Fruit fly (Drosophila melanogaster): ENCODE results near the gene Graf.

Gene Graf

DNA sequence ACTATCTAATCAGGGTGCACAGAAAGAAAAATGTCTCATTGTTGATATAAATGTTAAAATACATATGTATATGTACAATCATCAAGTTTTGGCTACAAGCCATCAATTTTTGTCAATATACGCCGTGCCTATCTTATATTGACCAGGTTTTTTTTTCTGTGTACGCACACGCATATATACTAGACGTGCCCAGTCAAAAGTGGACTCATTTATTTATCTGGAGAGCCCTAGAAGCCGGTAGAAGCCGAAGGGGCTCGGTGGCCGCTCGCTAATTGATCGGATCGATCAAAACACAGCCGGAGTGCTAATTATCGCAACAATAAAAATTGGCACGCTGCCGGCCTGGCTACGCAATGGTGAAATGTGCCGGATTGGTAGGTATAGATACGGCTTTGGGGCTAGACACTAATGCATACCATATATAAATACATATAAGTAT lies 20.2 kb downstream of the Graf start (continued):
- TF ChIP-seq gt (GFP tag; IDR thresholded peaks at IDR 0.05) (no peak), ap (GFP tag; IDR thresholded peaks at IDR 0.05) (peak; percentile 34; the same call in 1 of the 2 replicates), CG7357 (GFP tag; IDR thresholded peaks at IDR 0.05) (peak; percentile 26; the same call in 1 of the 3 replicates), bab2 (GFP tag; optimal IDR thresholded peaks at IDR 0.05) (peak; percentile 56), Bteb2 (GFP tag; optimal IDR thresholded peaks at IDR 0.05) (peak; percentile 52), dmrt99B (tag; optimal IDR thresholded peaks at IDR 0.05) (peak; percentile 71), pfk (GFP tag; optimal IDR thresholded peaks at IDR 0.05) (no peak), hkb (optimal IDR thresholded peaks at IDR 0.05) (no peak), hkb (GFP tag; IDR thresholded peaks at IDR 0.05) (peak; percentile 82), cwo (GFP tag; optimal IDR thresholded peaks at IDR 0.05) (peak; percentile 84), shn (GFP tag; optimal IDR thresholded peaks at IDR 0.05) (no peak), CG17802 (tag; optimal IDR thresholded peaks at IDR 0.05) (no peak), CG6813 (GFP tag; optimal IDR thresholded peaks at IDR 0.05) (peak; percentile 37), CG10274 (GFP tag; optimal IDR thresholded peaks at IDR 0.05) (peak; percentile 36), CG8924 (tag; optimal IDR thresholded peaks at IDR 0.05) (peak; percentile 57), oc (tag; optimal IDR thresholded peaks at IDR 0.05) (no peak), Sox102F (GFP tag; optimal IDR thresholded peaks at IDR 0.05) (no peak), CG8290 (GFP tag; optimal IDR thresholded peaks at IDR 0.05) (no peak), CG8290 (tag; optimal IDR thresholded peaks at IDR 0.05) (peak in 1 of 2 experiments; percentile 82), nom (GFP tag; optimal IDR thresholded peaks at IDR 0.05) (no peak), Atf3 (GFP tag; optimal IDR thresholded peaks at IDR 0.05) (no peak), eve (GFP tag; optimal IDR thresholded peaks at IDR 0.05) (no peak), esg (GFP tag; conservative IDR thresholded peaks at IDR 0.05) (peak; percentile 50), NFAT (GFP tag; IDR thresholded peaks at IDR 0.05) (peak; percentile 72), sug (tag; optimal IDR thresholded peaks at IDR 0.05) (peak; percentile 54), Dad (GFP tag; optimal IDR thresholded peaks at IDR 0.05) (peak; percentile 31), CG15696 (tag; optimal IDR thresholded peaks at IDR 0.05) (no peak), maf-S (GFP tag; optimal IDR thresholded peaks at IDR 0.05) (peak; percentile 44), CrebB (tag; optimal IDR thresholded peaks at IDR 0.05) (peak; percentile 50), slp2 (GFP tag; optimal IDR thresholded peaks at IDR 0.05) (no peak), mirr (GFP tag; optimal IDR thresholded peaks at IDR 0.05) (peak; percentile 77), unpg (GFP tag; optimal IDR thresholded peaks at IDR 0.05) (peak; percentile 77), CG13123 (GFP tag; optimal IDR thresholded peaks at IDR 0.05) (peak; percentile 9), E2f2 (GFP tag; IDR thresholded peaks at IDR 0.05) (peak; percentile 36; the same call in 1 of the 2 replicates), CG4730 (GFP tag; IDR thresholded peaks at IDR 0.05) (peak; percentile 53; the same call in 1 of the 2 replicates), stc (GFP tag; IDR thresholded peaks at IDR 0.05) (peak; percentile 78), Doc2 (GFP tag; IDR thresholded peaks at IDR 0.05) (no peak), CG8359 (GFP tag; optimal IDR thresholded peaks at IDR 0.05; ENCODE audit: borderline replicate concordance) (no peak), Awh (GFP tag; IDR thresholded peaks at IDR 0.05) (peak; percentile 63), CG2889 (GFP tag; IDR thresholded peaks at IDR 0.05) (peak; percentile 59; the same call in 1 of the 3 replicates), CG10462 (GFP tag; optimal IDR thresholded peaks at IDR 0.05) (no peak), Chrac-16 (GFP tag; optimal IDR thresholded peaks at IDR 0.05) (peak; percentile 63), eyg (GFP tag; optimal IDR thresholded peaks at IDR 0.05) (no peak), crol (GFP tag; IDR thresholded peaks at IDR 0.05) (no peak), Ada2b (GFP tag; IDR thresholded peaks at IDR 0.05) (peak; percentile 75), nau (GFP tag; optimal IDR thresholded peaks at IDR 0.05) (no peak), chm (GFP tag; IDR thresholded peaks at IDR 0.05) (peak; percentile 62; the same call in 1 of the 2 replicates), CG2116 (GFP tag; optimal IDR thresholded peaks at IDR 0.05) (peak; percentile 26), YL-1 (GFP tag; optimal IDR thresholded peaks at IDR 0.05) (no peak), Blimp-1 (GFP tag; optimal IDR thresholded peaks at IDR 0.05) (peak; percentile 48), CG14441 (GFP tag; IDR thresholded peaks at IDR 0.05) (peak; percentile 84), abd-A (tag; optimal IDR thresholded peaks at IDR 0.05) (no peak)
